Fruit fly (Drosophila melanogaster) whole organism, adult: ENCODE data around the gene CG15249.

Experiments
- CG11617 ChIP-seq: fragments of 200-800 bp; sonication (Bioruptor generic); optimal IDR thresholded peaks from 2 replicates; lab custom pipeline; 2017; ENCODE audit warnings: mild to moderate bottlenecking, missing biosample characterization, missing genetic modification reagents, missing genetic modification characterization
- CG12768 ChIP-seq: fragments of 200-800 bp; sonication (Bioruptor generic); optimal IDR thresholded peaks from 2 replicates; lab custom pipeline; 2017; ENCODE audit warnings: missing biosample characterization, missing genetic modification characterization, mild to moderate bottlenecking, moderate library complexity, missing genetic modification reagents
- CG14711 ChIP-seq: fragments of 200-800 bp; sonication (Bioruptor generic); optimal IDR thresholded peaks from 2 replicates; lab custom pipeline; 2018; ENCODE audit warnings: missing biosample characterization, mild to moderate bottlenecking, missing genetic modification characterization, moderate library complexity
- CG1620 ChIP-seq: fragments of 200-800 bp; sonication (Bioruptor generic); optimal IDR thresholded peaks from 2 replicates; lab custom pipeline; 2016; ENCODE audit warnings: missing biosample characterization, missing genetic modification characterization
- CG33017 ChIP-seq: fragments of 200-800 bp; sonication (Bioruptor generic); optimal IDR thresholded peaks from 2 replicates; lab custom pipeline; 2018; ENCODE audit warnings: missing biosample characterization, mild to moderate bottlenecking, missing genetic modification characterization, moderate library complexity
- CG5204 ChIP-seq: fragments of 200-800 bp; sonication (Bioruptor generic); optimal IDR thresholded peaks from 2 replicates; lab custom pipeline; 2016; ENCODE audit warnings: missing biosample characterization, missing genetic modification characterization
- CG7045 ChIP-seq: fragments of 200-800 bp; sonication (Bioruptor generic); optimal IDR thresholded peaks from 2 replicates; lab custom pipeline; 2017; ENCODE audit warnings: missing biosample characterization, mild to moderate bottlenecking, missing genetic modification characterization
- CG7101 ChIP-seq: fragments of 200-800 bp; sonication (Bioruptor generic); optimal IDR thresholded peaks from 2 replicates; lab custom pipeline; 2018; ENCODE audit warnings: missing biosample characterization, mild to moderate bottlenecking, missing genetic modification characterization, moderate library complexity
- Clk ChIP-seq: fragments of 200-800 bp; sonication (Bioruptor generic); optimal IDR thresholded peaks from 2 replicates; lab custom pipeline; 2017; ENCODE audit warnings: missing biosample characterization, missing genetic modification characterization
- Crg-1 ChIP-seq: fragments of 200-800 bp; sonication (Bioruptor generic); optimal IDR thresholded peaks from 2 replicates; lab custom pipeline; 2016; ENCODE audit warnings: missing biosample characterization, missing genetic modification characterization
- Hr96 ChIP-seq: fragments of 200-800 bp; sonication (Bioruptor generic); optimal IDR thresholded peaks from 2 replicates; lab custom pipeline; 2016; ENCODE audit warnings: missing biosample characterization, missing genetic modification characterization
- Mnt ChIP-seq: fragments of 200-800 bp; sonication (Bioruptor generic); optimal IDR thresholded peaks from 2 replicates; lab custom pipeline; 2016; ENCODE audit warnings: missing biosample characterization, mild to moderate bottlenecking, missing genetic modification characterization
- bab1 ChIP-seq: fragments of 200-800 bp; sonication (Bioruptor generic); optimal IDR thresholded peaks from 3 replicates; lab custom pipeline; 2019; ENCODE audit warnings: missing biosample characterization, mild to moderate bottlenecking, missing genetic modification characterization, moderate library complexity
- cic ChIP-seq: fragments of 200-800 bp; sonication (Bioruptor generic); optimal IDR thresholded peaks from 2 replicates; lab custom pipeline; 2017; ENCODE audit warnings: missing biosample characterization, mild to moderate bottlenecking, missing genetic modification characterization, moderate library complexity
- cnc ChIP-seq, 2 experiments: fragments of >200 bp; optimal IDR thresholded peaks; 2 replicates each; lab custom pipeline; 2017
- kay ChIP-seq: fragments of 200-800 bp; sonication (Bioruptor generic); peaks from one replicate; lab custom pipeline; 2016; ENCODE audit warnings: missing biosample characterization, missing genetic modification characterization, borderline replicate concordance
- ovo ChIP-seq: fragments of 200-800 bp; sonication (Bioruptor generic); optimal IDR thresholded peaks from 2 replicates; lab custom pipeline; 2016; ENCODE audit warnings: missing biosample characterization, missing genetic modification characterization
- pad ChIP-seq: fragments of 200-800 bp; sonication (Bioruptor generic); optimal IDR thresholded peaks from 3 replicates; lab custom pipeline; 2017; ENCODE audit warnings: missing biosample characterization, missing genetic modification characterization, mild to moderate bottlenecking, moderate library complexity, missing genetic modification reagents
- tj ChIP-seq: fragments of 200-800 bp; sonication (Bioruptor generic); optimal IDR thresholded peaks from 3 replicates; lab custom pipeline; 2017; ENCODE audit warnings: missing biosample characterization, mild to moderate bottlenecking, missing genetic modification characterization, moderate library complexity
- toe ChIP-seq: fragments of 200-800 bp; sonication (Bioruptor generic); optimal IDR thresholded peaks from 2 replicates; lab custom pipeline; 2016; ENCODE audit warnings: missing biosample characterization, missing genetic modification characterization

CG15249 gene

DNA sequence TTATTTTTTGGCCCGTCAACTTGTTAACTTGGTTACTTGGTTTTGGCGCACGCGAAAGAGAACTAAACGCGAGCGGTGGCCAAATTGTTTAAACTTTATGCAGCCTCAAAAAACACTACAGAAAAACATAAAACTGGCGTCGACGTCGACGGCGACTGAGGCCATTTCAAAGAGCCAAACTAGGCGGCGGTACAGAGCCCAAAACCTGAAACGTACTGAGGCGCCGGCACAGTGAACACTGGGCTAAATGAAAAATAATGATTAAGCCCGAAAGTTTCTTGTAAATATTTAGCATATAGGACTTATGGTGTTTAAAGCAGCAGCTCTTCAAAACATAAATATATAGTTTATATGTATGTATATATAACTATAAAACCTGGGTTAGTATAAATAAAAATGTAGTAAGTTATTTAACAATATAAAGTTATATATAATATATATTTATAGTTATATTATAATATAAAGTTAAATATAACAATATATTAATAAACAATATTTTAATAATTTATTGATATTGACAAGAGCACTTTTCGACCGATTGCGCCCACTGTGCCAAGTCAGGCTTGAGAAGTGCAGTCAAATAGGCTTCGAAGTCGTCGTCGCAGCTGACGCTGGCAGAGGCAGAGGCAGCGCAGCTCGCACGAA lies at the start of gene CG15249:
Gene CG15249, minus strand, starts transcription at position 51 of the 645 bp plus-strand sequence.
- no peak for TF ChIP-seq Hr96 (GFP tag; lab: Kevin White, UChicago)
- TF ChIP-seq CG33017 = no peak

DNA sequence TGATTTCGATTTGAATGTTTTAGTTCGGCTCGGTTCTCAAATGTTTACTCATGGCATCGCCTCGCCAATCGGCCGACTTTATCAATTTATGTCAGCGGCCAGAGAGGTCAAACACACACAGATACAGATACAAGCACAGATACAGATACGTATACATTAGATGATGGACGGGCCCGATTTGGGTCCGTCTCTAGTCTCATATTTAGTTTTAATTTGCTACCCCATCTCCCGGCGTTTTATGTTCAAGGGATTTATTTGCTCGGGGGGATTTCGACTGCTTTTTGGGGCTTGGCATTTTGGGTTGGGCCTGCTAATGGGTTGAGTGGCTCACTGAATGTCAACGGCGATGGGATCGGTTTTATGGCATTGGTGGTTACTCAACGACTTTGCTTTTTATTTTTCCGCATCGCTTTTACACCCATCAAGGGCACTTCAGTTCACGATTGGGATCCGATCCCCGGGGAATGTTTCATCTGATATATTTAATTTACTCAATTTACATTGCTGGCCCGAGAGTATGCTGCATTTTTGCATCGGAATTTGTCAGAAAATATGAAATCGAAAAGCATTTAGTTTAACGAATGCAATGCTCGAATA lies 33.0 kb upstream of the CG15249 start:
- TF ChIP-seq cnc (optimal IDR thresholded peaks at IDR 0.05; lab: Kevin White, UChicago) = no peak
- no peak for TF ChIP-seq Hr96 (GFP tag; lab: Kevin White, UChicago)
- TF ChIP-seq CG11617 (GFP tag; lab: Kevin White, UChicago) = no peak
- no peak for TF ChIP-seq CG14711
- TF ChIP-seq CG1620 (GFP tag; lab: Kevin White, UChicago) = no peak
- no peak for TF ChIP-seq CG5204 (GFP tag; lab: Kevin White, UChicago)
- no peak for TF ChIP-seq pad (GFP tag; lab: Kevin White, UChicago)
- no peak for TF ChIP-seq CG7045 (GFP tag; lab: Kevin White, UChicago)
- TF ChIP-seq bab1 (GFP tag; lab: Kevin White, UChicago) = no peak
- no peak for TF ChIP-seq CG7101 (tag; lab: Kevin White, UChicago)
- TF ChIP-seq kay = no peak
- TF ChIP-seq cic = no peak
- no peak for TF ChIP-seq tj (GFP tag; lab: Kevin White, UChicago)
- TF ChIP-seq CG12768 (GFP tag; lab: Kevin White, UChicago) = no peak
- TF ChIP-seq Mnt (GFP tag; lab: Kevin White, UChicago) = no peak

DNA sequence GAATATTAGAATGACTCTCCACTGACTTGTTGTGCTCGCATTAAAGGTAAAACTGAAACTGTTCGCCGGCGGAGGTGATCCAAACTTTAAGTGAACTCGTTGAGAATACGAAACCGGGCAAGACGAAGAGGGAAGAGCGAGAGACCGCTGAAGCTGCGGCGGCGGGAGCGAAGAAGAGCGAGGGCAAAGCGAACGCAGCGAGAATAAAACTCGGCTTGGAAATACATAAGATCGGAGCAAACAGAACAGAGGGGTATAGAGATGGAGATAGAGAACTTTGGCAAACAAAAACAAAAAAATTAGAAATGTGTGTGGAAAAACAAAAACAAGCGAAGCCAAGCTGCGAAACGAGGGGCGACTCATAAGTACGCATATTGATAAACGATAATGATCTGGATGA lies 31.5 kb upstream of the CG15249 start, which contains the start of gene Idgf4:
Gene Idgf4, minus strand, starts transcription at position 67 of the 400 bp plus-strand sequence.
- TF ChIP-seq CG33017 = no peak
- TF ChIP-seq ovo (GFP tag; lab: Kevin White, UChicago) = peak; percentile 8

DNA sequence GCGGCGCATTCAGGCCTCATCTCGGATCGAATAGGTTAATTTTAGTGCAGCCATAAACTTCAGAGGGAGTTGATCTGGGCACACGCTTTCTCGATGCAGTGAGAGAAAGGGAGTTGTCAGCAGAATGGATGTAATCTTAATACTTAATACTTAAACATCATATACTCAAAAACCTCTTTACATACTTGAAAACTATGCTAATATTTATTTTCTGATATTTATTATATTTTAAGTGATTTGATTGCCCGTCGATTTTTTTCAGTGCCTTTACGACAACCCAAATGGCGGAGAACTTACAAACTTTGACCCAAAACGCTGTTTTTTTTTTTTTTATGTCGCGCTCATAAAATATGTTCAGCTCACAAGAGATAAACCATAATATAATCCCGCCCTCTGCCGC lies 12.4 kb upstream of the CG15249 start:
- no peak for TF ChIP-seq cic
- TF ChIP-seq CG5204 (GFP tag; lab: Kevin White, UChicago) = no peak
- TF ChIP-seq CG33017 = no peak
- TF ChIP-seq CG11617 (GFP tag; lab: Kevin White, UChicago) = no peak
- no peak for TF ChIP-seq toe (GFP tag; lab: Kevin White, UChicago)
- no peak for TF ChIP-seq tj (GFP tag; lab: Kevin White, UChicago)
- no peak for TF ChIP-seq Mnt (GFP tag; lab: Kevin White, UChicago)
- TF ChIP-seq Crg-1 = no peak
- no peak for TF ChIP-seq ovo (GFP tag; lab: Kevin White, UChicago)
- no peak for TF ChIP-seq kay
- no peak for TF ChIP-seq CG7045 (GFP tag; lab: Kevin White, UChicago)
- TF ChIP-seq Clk (GFP tag; lab: Kevin White, UChicago) = no peak

DNA sequence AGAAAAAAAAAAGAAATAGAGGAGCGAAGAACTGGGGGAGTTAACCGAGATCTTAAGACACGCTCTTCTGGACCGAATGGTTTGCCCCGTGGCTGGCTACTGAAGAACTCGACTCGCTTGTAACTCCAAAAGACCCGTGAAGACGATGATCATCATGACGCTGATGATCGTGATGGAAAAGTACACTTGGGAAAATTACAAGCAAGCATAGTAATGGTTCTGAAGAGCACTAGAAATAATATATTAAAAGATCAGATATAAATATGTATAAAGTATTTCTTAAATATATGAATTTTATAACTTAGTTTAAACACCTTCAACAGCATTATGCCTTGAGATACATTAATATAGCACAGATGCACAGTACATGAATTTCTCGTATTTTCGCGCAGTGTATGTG lies 11.6 kb upstream of the CG15249 start, which contains the start of gene CG1986:
Gene CG1986, minus strand, starts transcription at position 101 of the 400 bp plus-strand sequence.
- TF ChIP-seq CG1620 (GFP tag; lab: Kevin White, UChicago) (no peak), Clk (GFP tag; lab: Kevin White, UChicago) (no peak), CG11617 (GFP tag; lab: Kevin White, UChicago) (no peak), CG33017 (no peak), bab1 (GFP tag; lab: Kevin White, UChicago) (no peak), ovo (GFP tag; lab: Kevin White, UChicago) (no peak), CG12768 (GFP tag; lab: Kevin White, UChicago) (no peak), CG5204 (GFP tag; lab: Kevin White, UChicago) (no peak)

DNA sequence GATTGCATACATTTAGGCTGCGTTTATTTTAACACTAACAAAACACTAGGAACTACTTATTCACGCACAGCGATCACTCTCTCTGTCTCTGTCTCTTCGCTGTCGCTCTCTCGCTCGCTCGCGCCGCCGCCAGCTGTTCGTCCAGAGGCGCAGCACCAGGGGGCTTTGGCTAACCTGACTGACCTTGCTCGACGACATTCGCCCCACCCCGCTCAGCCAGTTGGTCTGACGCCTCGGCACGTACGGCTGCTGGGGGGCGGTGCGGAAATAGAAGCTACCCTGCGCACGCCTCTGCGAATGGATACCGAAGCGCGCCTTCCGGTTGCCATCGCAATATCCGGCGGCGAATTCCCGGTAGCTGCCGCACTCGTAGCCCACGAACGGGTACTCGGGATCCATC lies 10.0 kb upstream of the CG15249 start:
- no peak for TF ChIP-seq Crg-1
- no peak for TF ChIP-seq cic
- no peak for TF ChIP-seq Clk (GFP tag; lab: Kevin White, UChicago)
- no peak for TF ChIP-seq CG11617 (GFP tag; lab: Kevin White, UChicago)
- no peak for TF ChIP-seq Hr96 (GFP tag; lab: Kevin White, UChicago)
- no peak for TF ChIP-seq CG12768 (GFP tag; lab: Kevin White, UChicago)
- TF ChIP-seq CG5204 (GFP tag; lab: Kevin White, UChicago) = no peak
- TF ChIP-seq CG7045 (GFP tag; lab: Kevin White, UChicago) = no peak
- no peak for TF ChIP-seq cnc (optimal IDR thresholded peaks at IDR 0.05; lab: Kevin White, UChicago)
- no peak for TF ChIP-seq tj (GFP tag; lab: Kevin White, UChicago)
- no peak for TF ChIP-seq CG14711

DNA sequence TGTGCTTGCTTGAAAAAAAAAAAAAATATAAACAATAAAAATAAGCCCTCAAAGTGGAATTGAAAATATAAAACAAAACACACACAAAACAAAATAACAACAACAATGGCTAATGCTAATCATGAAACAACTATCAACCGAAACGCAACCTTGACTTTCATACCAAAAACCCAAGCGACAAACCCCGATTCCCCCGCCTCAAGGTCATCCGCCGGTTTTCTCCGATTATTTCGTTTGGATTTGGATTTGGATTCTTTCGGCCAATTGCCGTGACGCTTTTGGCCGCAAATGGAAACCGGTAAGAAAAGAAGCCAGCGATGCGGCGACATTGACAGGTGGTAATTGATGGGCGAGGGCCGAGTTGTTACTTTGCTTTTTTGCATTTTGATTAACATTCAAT lies 1.8 kb downstream of the CG15249 start:
- no peak for TF ChIP-seq cnc (optimal IDR thresholded peaks at IDR 0.05; lab: Kevin White, UChicago)
- TF ChIP-seq Clk (GFP tag; lab: Kevin White, UChicago) = no peak
- TF ChIP-seq pad (GFP tag; lab: Kevin White, UChicago) = no peak
- TF ChIP-seq CG14711 = no peak
- no peak for TF ChIP-seq CG7045 (GFP tag; lab: Kevin White, UChicago)
- no peak for TF ChIP-seq tj (GFP tag; lab: Kevin White, UChicago)
- TF ChIP-seq CG7101 (tag; lab: Kevin White, UChicago) = no peak
- TF ChIP-seq CG11617 (GFP tag; lab: Kevin White, UChicago) = no peak
- no peak for TF ChIP-seq cic
- no peak for TF ChIP-seq CG5204 (GFP tag; lab: Kevin White, UChicago)
- TF ChIP-seq Hr96 (GFP tag; lab: Kevin White, UChicago) = no peak
